Worm (Caenorhabditis elegans) whole organism, L4 larva: ENCODE data around the gene bcl-11.
A peak's percentile ranks its signal among the peaks of the same experiment; 100 is the strongest.

ENCODE experiments used
- F49E8.2 ChIP-seq: sonication (generic microtip); optimal IDR thresholded peaks from 2 replicates; lab custom pipeline; 2016; ENCODE audit warnings: missing compliant biosample characterization, mild to moderate bottlenecking, missing genetic modification characterization, borderline replicate concordance
- R02D3.7 ChIP-seq: fragments of 150-350 bp; sonication (generic microtip); optimal IDR thresholded peaks from 3 replicates; lab custom pipeline; 2014; ENCODE audit warnings: missing biosample characterization, missing genetic modification characterization
- daf-12 ChIP-seq: fragments of 150-350 bp; optimal IDR thresholded peaks from 2 replicates; lab custom pipeline; 2014; ENCODE audit warnings: missing biosample characterization, missing genetic modification reagents, missing genetic modification characterization
- fos-1 ChIP-seq: fragments of 150-350 bp; optimal IDR thresholded peaks from 2 replicates; lab custom pipeline; 2014; ENCODE audit warnings: missing biosample characterization, missing genetic modification characterization
- jun-1 ChIP-seq: fragments of 150-350 bp; optimal IDR thresholded peaks from 2 replicates; lab custom pipeline; 2014; ENCODE audit warnings: missing biosample characterization, missing genetic modification reagents, missing genetic modification characterization
- lin-13 ChIP-seq: fragments of 150-350 bp; optimal IDR thresholded peaks from 2 replicates; lab custom pipeline; 2014; ENCODE audit warnings: missing biosample characterization, missing genetic modification reagents, missing genetic modification characterization
- nhr-10 ChIP-seq: fragments of 150-350 bp; optimal IDR thresholded peaks from 2 replicates; lab custom pipeline; 2014; ENCODE audit warnings: missing biosample characterization, missing genetic modification characterization
- nhr-237 ChIP-seq: sonication (generic microtip); optimal IDR thresholded peaks from 2 replicates; lab custom pipeline; 2017; ENCODE audit warnings: missing biosample characterization, missing genetic modification characterization
- nhr-28 ChIP-seq: fragments of 150-350 bp; optimal IDR thresholded peaks from 2 replicates; lab custom pipeline; 2014; ENCODE audit warnings: missing biosample characterization, missing genetic modification characterization
- nhr-77 ChIP-seq: fragments of 150-350 bp; optimal IDR thresholded peaks from 2 replicates; lab custom pipeline; 2014; ENCODE audit warnings: missing biosample characterization, missing genetic modification characterization
- pha-4 ChIP-seq, 2 experiments: fragments of 150-350 bp in 1 of 2; fragments of 200-800 bp in 1 of 2; sonication (Bioruptor generic) in 1 of 2; IDR thresholded peaks in 1 of 2; optimal IDR thresholded peaks in 1 of 2; 2 replicates each; pipeline versions ENCODE4 v1.3.6 to Lab custom; 2014 to 2022; ENCODE audit warnings: missing genetic modification characterization in 2 of 2, missing genetic modification reagents in 2 of 2, missing biosample characterization in 1 of 2, missing compliant biosample characterization in 1 of 2

DNA sequence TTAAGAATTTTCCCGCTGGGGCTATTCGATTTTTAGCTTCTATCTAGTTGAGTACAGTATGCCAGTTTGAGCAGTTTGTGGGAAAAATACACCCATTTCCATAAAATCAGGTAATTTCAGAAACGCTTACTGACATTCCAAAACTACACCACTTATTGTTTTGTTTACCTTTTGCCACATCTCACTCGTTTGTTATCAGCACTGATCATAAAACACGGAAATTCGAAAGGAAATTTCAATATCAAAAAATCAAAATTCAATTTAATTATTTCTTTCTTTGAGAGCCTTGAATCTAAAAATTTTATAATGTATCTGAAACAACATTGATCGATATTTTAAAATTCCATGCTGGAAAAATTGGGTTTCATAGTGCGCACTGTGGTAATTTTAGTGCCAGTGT is 44.7 kb downstream of the bcl-11 start:
- TF ChIP-seq nhr-77 (tag; lab: Kevin White, UChicago) (no peak), pha-4 (GFP tag; IDR thresholded peaks at IDR 0.05; lab: Robert Waterston, UW) (no peak), pha-4 (tag; optimal IDR thresholded peaks at IDR 0.05; lab: Kevin White, UChicago) (no peak), R02D3.7 (tag; lab: Kevin White, UChicago) (no peak), fos-1 (tag; lab: Kevin White, UChicago) (no peak), nhr-10 (tag; lab: Kevin White, UChicago) (no peak), nhr-237 (tag; lab: Kevin White, UChicago) (no peak), jun-1 (tag; lab: Kevin White, UChicago) (no peak), daf-12 (no peak), F49E8.2 (tag; lab: Kevin White, UChicago) (no peak), lin-13 (GFP tag; lab: Kevin White, UChicago) (no peak), nhr-28 (peak; percentile 45)
